Worm (Caenorhabditis elegans) whole organism, L2 larva: ENCODE results near the gene rgs-4.

Source experiments
- C34F6.9 ChIP-seq: fragments of 150-350 bp; optimal IDR thresholded peaks from 2 replicates; lab custom pipeline; 2014; ENCODE audit warnings: missing biosample characterization, missing genetic modification characterization
- F13H6.1 ChIP-seq: sonication (generic microtip); optimal IDR thresholded peaks from 2 replicates; lab custom pipeline; 2016; ENCODE audit warnings: missing genetic modification characterization, missing compliant biosample characterization
- alr-1 ChIP-seq: fragments of 150-350 bp; optimal IDR thresholded peaks from 2 replicates; lab custom pipeline; 2014; ENCODE audit warnings: missing biosample characterization, missing genetic modification characterization
- aly-2 ChIP-seq: fragments of 150-350 bp; optimal IDR thresholded peaks from 2 replicates; lab custom pipeline; 2014; ENCODE audit warnings: missing biosample characterization, missing genetic modification characterization
- ama-1 ChIP-seq: fragments of 150-350 bp; optimal IDR thresholded peaks from 2 replicates; lab custom pipeline; 2018; ENCODE audit warnings: inconsistent platforms
- blmp-1 ChIP-seq: sonication (generic microtip); optimal IDR thresholded peaks from 2 replicates; lab custom pipeline; 2017; ENCODE audit warnings: missing genetic modification characterization, mild to moderate bottlenecking, missing compliant biosample characterization, antibody characterized with exemption, moderate library complexity; ENCODE audit not compliant: insufficient read depth
- ceh-16 ChIP-seq: fragments of 150-350 bp; optimal IDR thresholded peaks from 2 replicates; lab custom pipeline; 2014; ENCODE audit warnings: missing biosample characterization, missing genetic modification characterization
- crh-2 ChIP-seq: sonication (generic microtip); optimal IDR thresholded peaks from 2 replicates; lab custom pipeline; 2017; ENCODE audit warnings: missing biosample characterization, missing genetic modification characterization
- dmd-4 ChIP-seq: sonication (generic microtip); optimal IDR thresholded peaks from 2 replicates; lab custom pipeline; 2017; ENCODE audit warnings: missing biosample characterization, missing genetic modification characterization
- egl-27 ChIP-seq: sonication (generic microtip); optimal IDR thresholded peaks from 3 replicates; lab custom pipeline; 2017; ENCODE audit warnings: missing biosample characterization, missing genetic modification reagents, missing genetic modification characterization
- elt-1 ChIP-seq: fragments of 150-350 bp; optimal IDR thresholded peaks from 2 replicates; lab custom pipeline; 2014; ENCODE audit warnings: missing biosample characterization, missing genetic modification characterization
- elt-3 ChIP-seq: sonication (generic microtip); optimal IDR thresholded peaks from 2 replicates; lab custom pipeline; 2017; ENCODE audit warnings: missing biosample characterization, missing genetic modification characterization
- gmeb-1 ChIP-seq: fragments of 150-350 bp; optimal IDR thresholded peaks from 2 replicates; lab custom pipeline; 2014; ENCODE audit warnings: missing biosample characterization, missing genetic modification characterization
- lin-11 ChIP-seq: fragments of 150-350 bp; sonication (generic microtip); optimal IDR thresholded peaks from 2 replicates; lab custom pipeline; 2014; ENCODE audit warnings: missing biosample characterization, missing genetic modification characterization, inconsistent platforms, mixed read lengths
- lin-13 ChIP-seq: fragments of 150-350 bp; optimal IDR thresholded peaks from 2 replicates; lab custom pipeline; 2014; ENCODE audit warnings: missing biosample characterization, missing genetic modification reagents, missing genetic modification characterization
- lsy-2 ChIP-seq, 2 experiments: fragments of 150-350 bp in 1 of 2; sonication (generic microtip) in 1 of 2; optimal IDR thresholded peaks; 2 replicates each; lab custom pipeline; 2014 to 2017; ENCODE audit warnings: missing biosample characterization in 2 of 2, missing genetic modification characterization in 2 of 2
- mbf-1 ChIP-seq: sonication (generic microtip); optimal IDR thresholded peaks from 2 replicates; lab custom pipeline; 2017; ENCODE audit warnings: missing biosample characterization, missing genetic modification characterization
- mdl-1 ChIP-seq, 2 experiments: fragments of 150-350 bp in 1 of 2; sonication (generic microtip) in 1 of 2; optimal IDR thresholded peaks; 2 replicates each; lab custom pipeline; 2017; ENCODE audit warnings: missing biosample characterization in 2 of 2, missing genetic modification characterization in 2 of 2
- nhr-10 ChIP-seq: sonication (generic microtip); optimal IDR thresholded peaks from 2 replicates; lab custom pipeline; 2017; ENCODE audit warnings: missing biosample characterization, missing genetic modification characterization
- nhr-11 ChIP-seq: fragments of 150-350 bp; optimal IDR thresholded peaks from 2 replicates; lab custom pipeline; 2014; ENCODE audit warnings: missing biosample characterization, missing genetic modification characterization
- nhr-129 ChIP-seq: fragments of 150-350 bp; optimal IDR thresholded peaks from 2 replicates; lab custom pipeline; 2014; ENCODE audit warnings: missing biosample characterization, missing genetic modification characterization
- nhr-21 ChIP-seq: fragments of 150-350 bp; optimal IDR thresholded peaks from 2 replicates; lab custom pipeline; 2014; ENCODE audit warnings: missing biosample characterization, missing genetic modification characterization
- nhr-23 ChIP-seq: fragments of 150-350 bp; optimal IDR thresholded peaks from 2 replicates; lab custom pipeline; 2014; ENCODE audit warnings: missing biosample characterization, missing genetic modification reagents, missing genetic modification characterization
- nhr-25 ChIP-seq: fragments of 150-350 bp; sonication (generic microtip); optimal IDR thresholded peaks from 3 replicates; lab custom pipeline; 2014; ENCODE audit warnings: missing biosample characterization, missing genetic modification characterization
- nhr-77 ChIP-seq: fragments of 150-350 bp; optimal IDR thresholded peaks from 2 replicates; lab custom pipeline; 2014; ENCODE audit warnings: missing biosample characterization, missing genetic modification characterization
- peb-1 ChIP-seq: fragments of 150-350 bp; optimal IDR thresholded peaks from 2 replicates; lab custom pipeline; 2014; ENCODE audit warnings: missing biosample characterization, missing genetic modification characterization
- sem-4 ChIP-seq: fragments of 150-350 bp; optimal IDR thresholded peaks from 2 replicates; lab custom pipeline; 2014; ENCODE audit warnings: missing biosample characterization, missing genetic modification reagents, missing genetic modification characterization
- skn-1 ChIP-seq: sonication (generic microtip); optimal IDR thresholded peaks from 2 replicates; lab custom pipeline; 2017; ENCODE audit warnings: missing biosample characterization, missing genetic modification characterization
- sma-3 ChIP-seq: sonication (generic microtip); optimal IDR thresholded peaks from 2 replicates; lab custom pipeline; 2016; ENCODE audit warnings: missing genetic modification reagents, missing genetic modification characterization, missing compliant biosample characterization
- sma-9 ChIP-seq, 2 experiments: fragments of 150-350 bp in 1 of 2; sonication (generic microtip) in 1 of 2; optimal IDR thresholded peaks; 2 replicates each; lab custom pipeline; 2014 to 2016; ENCODE audit warnings: missing genetic modification characterization in 2 of 2, mild to moderate bottlenecking in 1 of 2, missing biosample characterization in 1 of 2, missing compliant biosample characterization in 1 of 2, missing genetic modification reagents in 1 of 2, moderate library complexity in 1 of 2
- unc-39 ChIP-seq: fragments of 150-350 bp; optimal IDR thresholded peaks from 2 replicates; lab custom pipeline; 2014; ENCODE audit warnings: missing biosample characterization, missing genetic modification characterization
- unc-62 ChIP-seq: fragments of 150-350 bp; optimal IDR thresholded peaks from 2 replicates; lab custom pipeline; 2014; ENCODE audit warnings: missing biosample characterization, missing genetic modification reagents, missing genetic modification characterization
- ztf-1 ChIP-seq: fragments of 200-800 bp; sonication (Bioruptor generic); conservative IDR thresholded peaks from 2 replicates; pipeline ENCODE4 v1.3.6; 2022; ENCODE audit warnings: missing genetic modification characterization, missing compliant biosample characterization
- ztf-4 ChIP-seq: fragments of 150-350 bp; optimal IDR thresholded peaks from 2 replicates; lab custom pipeline; 2014; ENCODE audit warnings: missing biosample characterization, missing genetic modification characterization

The rgs-4 gene

ce11 chrII:12625673-12626072 lies 28.9 kb upstream of the rgs-4 start (continued):
- no peak for TF ChIP-seq elt-3 (tag; lab: Kevin White, UChicago)
- TF ChIP-seq alr-1, result no peak
- peak; percentile 51 for TF ChIP-seq gmeb-1 (tag; lab: Kevin White, UChicago)
- peak; percentile 64 for TF ChIP-seq nhr-129 (tag; lab: Kevin White, UChicago)
- TF ChIP-seq egl-27 (tag; lab: Kevin White, UChicago), result peak; percentile 68
- TF ChIP-seq lin-11 (tag; lab: Kevin White, UChicago), result no peak
- TF ChIP-seq skn-1 (tag; lab: Kevin White, UChicago), result no peak
- TF ChIP-seq C34F6.9 (tag; lab: Kevin White, UChicago), result no peak
- TF ChIP-seq unc-62, result no peak
- TF ChIP-seq mbf-1 (tag; lab: Kevin White, UChicago), result no peak
- no peak for TF ChIP-seq dmd-4 (tag; lab: Kevin White, UChicago)
- TF ChIP-seq nhr-10 (tag; lab: Kevin White, UChicago), result no peak
- no peak for TF ChIP-seq unc-39
- TF ChIP-seq nhr-11 (tag; lab: Kevin White, UChicago), result no peak

ce11 chrII:12626120-12626624 lies 28.4 kb upstream of the rgs-4 start:
- TF ChIP-seq peb-1 (no peak), nhr-21 (tag; lab: Kevin White, UChicago) (no peak), gmeb-1 (tag; lab: Kevin White, UChicago) (no peak), crh-2 (tag; lab: Kevin White, UChicago) (no peak), nhr-77 (tag; lab: Kevin White, UChicago) (no peak), ztf-1 (GFP tag; lab: Robert Waterston, UW) (no peak), ceh-16 (no peak), nhr-25 (no peak), elt-1 (tag; lab: Kevin White, UChicago) (no peak), skn-1 (tag; lab: Kevin White, UChicago) (no peak), ama-1 (lab: Kevin White, UChicago) (no peak)

ce11 chrII:12626887-12627286 lies 27.7 kb upstream of the rgs-4 start, which contains the start of gene nspe-7:
Gene nspe-7, plus strand, starts transcription at chrII:12627187.
- TF ChIP-seq lin-13 (GFP tag; lab: Kevin White, UChicago) (no peak), ztf-4 (no peak), sma-3 (GFP tag; lab: Kevin White, UChicago) (no peak), mdl-1 (tag; optimal IDR thresholded peaks at IDR 0.05; lab: Kevin White, UChicago) (no peak)

- no peak for TF ChIP-seq blmp-1
- peak; percentile 71 for TF ChIP-seq nhr-25
- TF ChIP-seq sma-9 (GFP tag; optimal IDR thresholded peaks at IDR 0.05; lab: Kevin White, UChicago), result peak; percentile 37
- no peak for TF ChIP-seq sma-9 (tag; optimal IDR thresholded peaks at IDR 0.05; lab: Kevin White, UChicago)
Observed at ce11 chrII:12628566-12628965, 26.0 kb upstream of the rgs-4 start, which contains the start of gene nspe-5. Gene nspe-5, plus strand, starts transcription at chrII:12628866.

ce11 chrII:12629387-12629786 lies 25.2 kb upstream of the rgs-4 start, which contains the start of gene Y38E10A.28:
Gene Y38E10A.28, plus strand, starts transcription at chrII:12629687.
- TF ChIP-seq lin-13 (GFP tag; lab: Kevin White, UChicago) (no peak), ztf-1 (GFP tag; lab: Robert Waterston, UW) (no peak), aly-2 (tag; lab: Kevin White, UChicago) (no peak), nhr-23 (no peak), lsy-2 (tag; optimal IDR thresholded peaks at IDR 0.05; lab: Kevin White, UChicago) (no peak), ceh-16 (no peak), C34F6.9 (tag; lab: Kevin White, UChicago) (no peak), nhr-11 (tag; lab: Kevin White, UChicago) (no peak), sem-4 (tag; lab: Kevin White, UChicago) (no peak)

ce11 chrII:12630888-12631287 lies 23.7 kb upstream of the rgs-4 start, which contains the start of gene Y38E10A.34:
Gene Y38E10A.34, plus strand, starts transcription at chrII:12631188.
- TF ChIP-seq sem-4 (tag; lab: Kevin White, UChicago) (no peak), nhr-21 (tag; lab: Kevin White, UChicago) (no peak), elt-3 (tag; lab: Kevin White, UChicago) (no peak), F13H6.1 (tag; lab: Kevin White, UChicago) (no peak)
